Fruit fly (Drosophila melanogaster) whole organism, wandering third instar larva: ENCODE results near the gene Cul6.

Experiments used
- Abd-B ChIP-seq: fragments of >200 bp; optimal IDR thresholded peaks from 2 replicates; lab custom pipeline; 2017; ENCODE audit warnings: missing biosample characterization, missing genetic modification characterization
- CG32264 ChIP-seq: fragments of 200-800 bp; sonication (Bioruptor generic); optimal IDR thresholded peaks from 2 replicates; lab custom pipeline; 2016; ENCODE audit warnings: missing biosample characterization, missing genetic modification characterization
- CG9705 ChIP-seq: fragments of 200-800 bp; sonication (Bioruptor generic); optimal IDR thresholded peaks from 2 replicates; lab custom pipeline; 2018; ENCODE audit warnings: missing biosample characterization, mild to moderate bottlenecking, missing genetic modification characterization
- CrebA ChIP-seq: fragments of 200-800 bp; sonication (Bioruptor generic); optimal IDR thresholded peaks from 2 replicates; lab custom pipeline; 2016; ENCODE audit warnings: missing biosample characterization, mild to moderate bottlenecking, missing genetic modification characterization, borderline replicate concordance
- Dfd ChIP-seq: fragments of >200 bp; optimal IDR thresholded peaks from 2 replicates; lab custom pipeline; 2017; ENCODE audit warnings: missing biosample characterization, missing genetic modification characterization
- Dif ChIP-seq: fragments of 200-275, 200-300 bp; sonication (Bioruptor generic); optimal IDR thresholded peaks from 2 replicates; lab custom pipeline; 2018; ENCODE audit warnings: missing biosample characterization, missing genetic modification characterization; ENCODE audit not compliant: partially characterized antibody
- GATAd ChIP-seq: sonication (Bioruptor generic); optimal IDR thresholded peaks from 2 replicates; lab custom pipeline; 2016; ENCODE audit warnings: missing biosample characterization, missing genetic modification characterization
- HLH106 ChIP-seq: fragments of 200-800 bp; optimal IDR thresholded peaks from 3 replicates; lab custom pipeline; 2019; ENCODE audit warnings: missing biosample characterization, mild to moderate bottlenecking, missing genetic modification characterization, moderate library complexity
- Hnf4 ChIP-seq: fragments of 200-800 bp; sonication (Bioruptor generic); optimal IDR thresholded peaks from 2 replicates; lab custom pipeline; 2016; ENCODE audit warnings: missing biosample characterization, mild to moderate bottlenecking, missing genetic modification characterization
- Hr78 ChIP-seq: fragments of >200 bp; optimal IDR thresholded peaks from 2 replicates; lab custom pipeline; 2017; ENCODE audit warnings: missing biosample characterization, missing genetic modification characterization
- Hr83 ChIP-seq: fragments of 200-300 bp; sonication (Bioruptor generic); optimal IDR thresholded peaks from 2 replicates; lab custom pipeline; 2016; ENCODE audit warnings: missing biosample characterization, mild to moderate bottlenecking, missing genetic modification characterization, moderate library complexity; ENCODE audit not compliant: poor library complexity, severe bottlenecking
- Jra ChIP-seq: sonication (Bioruptor generic); optimal IDR thresholded peaks from 2 replicates; lab custom pipeline; 2016; ENCODE audit warnings: missing biosample characterization, missing genetic modification characterization
- Mio ChIP-seq: sonication (Bioruptor generic); optimal IDR thresholded peaks from 2 replicates; lab custom pipeline; 2016; ENCODE audit warnings: missing biosample characterization, missing genetic modification characterization
- Myc ChIP-seq: fragments of >200 bp; optimal IDR thresholded peaks from 2 replicates; lab custom pipeline; 2017
- N ChIP-seq: fragments of >200 bp; optimal IDR thresholded peaks from 2 replicates; lab custom pipeline; 2018; ENCODE audit warnings: missing biosample characterization, missing external identifiers, missing genetic modification characterization
- OdsH ChIP-seq: fragments of 200-800 bp; sonication (Bioruptor generic); optimal IDR thresholded peaks from 2 replicates; lab custom pipeline; 2016; ENCODE audit warnings: missing biosample characterization, mild to moderate bottlenecking, missing genetic modification characterization
- Rel ChIP-seq, 2 experiments: fragments of 200-800 bp; sonication (Bioruptor generic) in 1 of 2; optimal IDR thresholded peaks; 2 replicates in 1 of 2; 3 replicates in 1 of 2; lab custom pipeline; 2016 to 2019; ENCODE audit warnings: mild to moderate bottlenecking in 2 of 2, missing biosample characterization in 2 of 2, missing genetic modification characterization in 2 of 2, moderate library complexity in 1 of 2
- Sp1 ChIP-seq: fragments of 200-800 bp; sonication (Bioruptor generic); optimal IDR thresholded peaks from 3 replicates; lab custom pipeline; 2019; ENCODE audit warnings: missing biosample characterization, mild to moderate bottlenecking, missing genetic modification characterization, moderate library complexity
- Vsx2 ChIP-seq: fragments of 200-300, 225-300 bp; sonication (Bioruptor generic); optimal IDR thresholded peaks from 2 replicates; lab custom pipeline; 2018; ENCODE audit warnings: missing biosample characterization, missing genetic modification characterization; ENCODE audit not compliant: partially characterized antibody
- br ChIP-seq: fragments of 200-800 bp; sonication (Bioruptor generic); optimal IDR thresholded peaks from 2 replicates; lab custom pipeline; 2016; ENCODE audit warnings: missing biosample characterization, missing genetic modification characterization
- brk ChIP-seq: fragments of 200-800 bp; sonication (Bioruptor generic); optimal IDR thresholded peaks from 2 replicates; lab custom pipeline; 2016; ENCODE audit warnings: missing biosample characterization, mild to moderate bottlenecking, missing genetic modification characterization
- dl ChIP-seq, 2 experiments: fragments of 175-275, 200-275 bp in 1 of 2; fragments of 200-275 bp in 1 of 2; sonication (Bioruptor generic); optimal IDR thresholded peaks; lab custom pipeline; 2018; ENCODE audit warnings: mild to moderate bottlenecking in 2 of 2, missing biosample characterization in 2 of 2, missing genetic modification characterization in 2 of 2, moderate library complexity in 2 of 2; ENCODE audit not compliant: partially characterized antibody in 2 of 2, insufficient read depth in 1 of 2
- dmrt93B ChIP-seq: fragments of 200-800 bp; sonication (Bioruptor generic); optimal IDR thresholded peaks from 2 replicates; lab custom pipeline; 2018; ENCODE audit warnings: missing biosample characterization, mild to moderate bottlenecking, missing genetic modification characterization
- dsf ChIP-seq: sonication (Bioruptor generic); optimal IDR thresholded peaks from 2 replicates; lab custom pipeline; 2016; ENCODE audit warnings: missing biosample characterization, missing genetic modification characterization, borderline replicate concordance
- ey ChIP-seq: fragments of 200-800 bp; sonication (Bioruptor generic); optimal IDR thresholded peaks from 2 replicates; lab custom pipeline; 2016; ENCODE audit warnings: missing biosample characterization, missing genetic modification characterization
- foxo ChIP-seq, 2 experiments: fragments of 200-800 bp; sonication (Bioruptor generic); optimal IDR thresholded peaks; 2 replicates in 1 of 2; 3 replicates in 1 of 2; lab custom pipeline; 2016 to 2017; ENCODE audit warnings: missing biosample characterization in 2 of 2, missing genetic modification characterization in 2 of 2
- fru ChIP-seq: fragments of 200-800 bp; sonication (Bioruptor generic); optimal IDR thresholded peaks from 3 replicates; lab custom pipeline; 2016; ENCODE audit warnings: missing biosample characterization, mild to moderate bottlenecking, missing genetic modification characterization
- h ChIP-seq: fragments of 200-800 bp; sonication (Bioruptor generic); optimal IDR thresholded peaks from 3 replicates; lab custom pipeline; 2016; ENCODE audit warnings: missing biosample characterization, mild to moderate bottlenecking, missing genetic modification characterization
- jim ChIP-seq: fragments of 175-275, 200-325 bp; sonication (Bioruptor generic); optimal IDR thresholded peaks from 2 replicates; lab custom pipeline; 2016; ENCODE audit warnings: missing biosample characterization, mild to moderate bottlenecking, missing genetic modification characterization
- lola ChIP-seq: fragments of >200 bp; optimal IDR thresholded peaks from 2 replicates; lab custom pipeline; 2017; ENCODE audit warnings: missing biosample characterization, missing genetic modification characterization
- pan ChIP-seq: fragments of >200 bp; optimal IDR thresholded peaks from 2 replicates; lab custom pipeline; 2017
- psq ChIP-seq: fragments of 200-800 bp; sonication (Bioruptor generic); optimal IDR thresholded peaks from 3 replicates; lab custom pipeline; 2017; ENCODE audit warnings: missing biosample characterization, mild to moderate bottlenecking, missing genetic modification characterization, moderate library complexity
- rgr ChIP-seq: fragments of 200-800 bp; sonication (Bioruptor generic); optimal IDR thresholded peaks from 3 replicates; lab custom pipeline; 2016; ENCODE audit warnings: missing biosample characterization, mild to moderate bottlenecking, missing genetic modification characterization
- sage ChIP-seq: fragments of 200-800 bp; sonication (Bioruptor generic); optimal IDR thresholded peaks from 2 replicates; lab custom pipeline; 2016; ENCODE audit warnings: missing biosample characterization, mild to moderate bottlenecking, missing genetic modification characterization
- sv ChIP-seq: fragments of 200-800 bp; sonication (Bioruptor generic); optimal IDR thresholded peaks from 3 replicates; lab custom pipeline; 2016; ENCODE audit warnings: missing biosample characterization, missing genetic modification characterization
- tai ChIP-seq: sonication (Bioruptor generic); optimal IDR thresholded peaks from 2 replicates; lab custom pipeline; 2016; ENCODE audit warnings: missing biosample characterization, missing genetic modification characterization
- usp ChIP-seq: fragments of >200 bp; optimal IDR thresholded peaks from 2 replicates; lab custom pipeline; 2017; ENCODE audit warnings: missing biosample characterization, missing genetic modification characterization
- woc ChIP-seq: sonication (Bioruptor generic); optimal IDR thresholded peaks from 2 replicates; lab custom pipeline; 2016; ENCODE audit warnings: missing biosample characterization, mild to moderate bottlenecking, missing genetic modification characterization

Gene Cul6

dm6 chr3L:13015823-13016465, 4.5 kb upstream of the Cul6 start, which contains the start of gene CG11267:
CG11267 (plus strand) TSS chr3L:13016050.
- TF ChIP-seq Abd-B (no peak), HLH106 (tag; lab: Kevin White, UChicago) (peak; percentile 84), CG9705 (GFP tag; lab: Kevin White, UChicago) (peak; percentile 82), Dfd (GFP tag; lab: Kevin White, UChicago) (no peak), OdsH (GFP tag; lab: Kevin White, UChicago) (peak; percentile 49), brk (peak; percentile 21), br (GFP tag; lab: Kevin White, UChicago) (peak; percentile 68), dmrt93B (GFP tag; lab: Kevin White, UChicago) (no peak), fru (GFP tag; lab: Kevin White, UChicago) (peak; percentile 70), Vsx2 (GFP tag; lab: Kevin White, UChicago) (no peak), foxo (GFP tag; optimal IDR thresholded peaks at IDR 0.05; lab: Kevin White, UChicago) (peak in 1 of 2 experiments; percentile 80), sage (peak; percentile 60), jim (GFP tag; lab: Kevin White, UChicago) (no peak), lola (GFP tag; lab: Kevin White, UChicago) (no peak), Hr83 (GFP tag; lab: Kevin White, UChicago) (peak; percentile 86), h (GFP tag; lab: Kevin White, UChicago) (peak; percentile 77), Sp1 (GFP tag; lab: Kevin White, UChicago) (peak; percentile 81), tai (GFP tag; lab: Kevin White, UChicago) (peak; percentile 65), Hnf4 (peak; percentile 79), CrebA (GFP tag; lab: Kevin White, UChicago) (no peak), dl (GFP tag; optimal IDR thresholded peaks at IDR 0.05; lab: Kevin White, UChicago; ENCODE audit: insufficient read depth in 1 of 2, partially characterized antibody in 2 of 2) (no peak), CG32264 (GFP tag; lab: Kevin White, UChicago) (peak; percentile 36), N (GFP tag; lab: Kevin White, UChicago) (no peak), Dif (GFP tag; lab: Kevin White, UChicago) (no peak), sv (GFP tag; lab: Kevin White, UChicago) (peak; percentile 38), ey (GFP tag; lab: Kevin White, UChicago) (peak; percentile 67), psq (peak; percentile 46), pan (lab: Kevin White, UChicago) (no peak), GATAd (GFP tag; lab: Kevin White, UChicago) (no peak), rgr (peak; percentile 70), dsf (GFP tag; lab: Kevin White, UChicago) (no peak), Myc (peak; percentile 5), Mio (GFP tag; lab: Kevin White, UChicago) (no peak), Rel (GFP tag; optimal IDR thresholded peaks at IDR 0.05; lab: Kevin White, UChicago) (no peak), Rel (tag; optimal IDR thresholded peaks at IDR 0.05; lab: Kevin White, UChicago) (peak; percentile 41), Hr78 (GFP tag; lab: Kevin White, UChicago) (no peak), Jra (GFP tag; lab: Kevin White, UChicago) (no peak), usp (no peak), woc (GFP tag; lab: Kevin White, UChicago) (peak; percentile 59)
- TF ChIP-seq, all 38 proteins: peak for 21

- peak; percentile 8 for TF ChIP-seq ey (GFP tag; lab: Kevin White, UChicago)
- TF ChIP-seq GATAd (GFP tag; lab: Kevin White, UChicago): peak; percentile 8
- TF ChIP-seq tai (GFP tag; lab: Kevin White, UChicago): peak; percentile 74
- no peak for TF ChIP-seq fru (GFP tag; lab: Kevin White, UChicago)
- TF ChIP-seq dmrt93B (GFP tag; lab: Kevin White, UChicago): no peak
- peak; percentile 61 for TF ChIP-seq Hnf4
- TF ChIP-seq Mio (GFP tag; lab: Kevin White, UChicago): no peak
- TF ChIP-seq CrebA (GFP tag; lab: Kevin White, UChicago): no peak
- no peak for TF ChIP-seq Dif (GFP tag; lab: Kevin White, UChicago)
- no peak for TF ChIP-seq Dfd (GFP tag; lab: Kevin White, UChicago)
- no peak for TF ChIP-seq br (GFP tag; lab: Kevin White, UChicago)
- no peak for TF ChIP-seq Sp1 (GFP tag; lab: Kevin White, UChicago)
- peak; percentile 27 for TF ChIP-seq HLH106 (tag; lab: Kevin White, UChicago)
- TF ChIP-seq usp: no peak
- no peak for TF ChIP-seq Abd-B
- no peak for TF ChIP-seq foxo (GFP tag; optimal IDR thresholded peaks at IDR 0.05; lab: Kevin White, UChicago)
- TF ChIP-seq rgr: peak; percentile 56
- no peak for TF ChIP-seq Myc
- TF ChIP-seq N (GFP tag; lab: Kevin White, UChicago): no peak
- no peak for TF ChIP-seq h (GFP tag; lab: Kevin White, UChicago)
- no peak for TF ChIP-seq pan (lab: Kevin White, UChicago)
- no peak for TF ChIP-seq sv (GFP tag; lab: Kevin White, UChicago)
- TF ChIP-seq CG32264 (GFP tag; lab: Kevin White, UChicago): no peak
- no peak for TF ChIP-seq lola (GFP tag; lab: Kevin White, UChicago)
- no peak for TF ChIP-seq Vsx2 (GFP tag; lab: Kevin White, UChicago)
- TF ChIP-seq sage: no peak
- no peak for TF ChIP-seq Rel (GFP tag; optimal IDR thresholded peaks at IDR 0.05; lab: Kevin White, UChicago)
- TF ChIP-seq Rel (tag; optimal IDR thresholded peaks at IDR 0.05; lab: Kevin White, UChicago): no peak
- peak; percentile 75 for TF ChIP-seq Jra (GFP tag; lab: Kevin White, UChicago)
- TF ChIP-seq brk: peak; percentile 59
- no peak for TF ChIP-seq OdsH (GFP tag; lab: Kevin White, UChicago)
- no peak for TF ChIP-seq jim (GFP tag; lab: Kevin White, UChicago)
- TF ChIP-seq Hr78 (GFP tag; lab: Kevin White, UChicago): no peak
- no peak for TF ChIP-seq dl (GFP tag; optimal IDR thresholded peaks at IDR 0.05; lab: Kevin White, UChicago; ENCODE audit: insufficient read depth in 1 of 2, partially characterized antibody in 2 of 2)
- peak; percentile 33 for TF ChIP-seq psq
- peak; percentile 19 for TF ChIP-seq woc (GFP tag; lab: Kevin White, UChicago)
- peak; percentile 35 for TF ChIP-seq Hr83 (GFP tag; lab: Kevin White, UChicago)
- TF ChIP-seq CG9705 (GFP tag; lab: Kevin White, UChicago): no peak
Observed at dm6 chr3L:13015195-13015822, 3.8 kb upstream of the Cul6 start, which contains the start of gene MICAL-like. MICAL-like (minus strand) TSS chr3L:13015332.
